Worm (Caenorhabditis elegans): ENCODE results near the gene mesp-1.
A peak's percentile ranks its signal among the peaks of the same experiment; 100 is the strongest.

mesp-1 gene

DNA sequence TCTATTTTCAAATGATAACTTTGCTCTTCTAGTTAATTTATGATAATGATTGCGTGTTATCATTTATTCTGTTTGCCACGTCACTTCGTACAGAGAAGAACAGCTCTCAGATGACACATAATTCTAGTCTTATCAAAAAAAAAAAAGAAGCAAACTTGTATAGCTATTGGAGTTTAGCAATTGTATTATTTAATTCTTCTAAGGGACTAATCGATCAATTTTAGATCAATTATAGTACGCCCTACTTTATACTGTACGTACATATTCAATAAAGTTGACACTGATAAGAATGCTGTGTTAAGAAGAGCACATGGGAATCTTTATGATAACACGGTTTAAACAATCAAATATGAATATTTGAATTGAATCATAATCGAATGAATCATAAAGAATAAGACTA is 43.2 kb downstream of the mesp-1 start:
- TF ChIP-seq fos-1 (tag; optimal IDR thresholded peaks at IDR 0.05), result peak; percentile 94
- TF ChIP-seq lin-39 (tag; optimal IDR thresholded peaks at IDR 0.05), result no peak
- peak; percentile 19 for TF ChIP-seq sma-9 (GFP tag; optimal IDR thresholded peaks at IDR 0.05)
- no peak for TF ChIP-seq sma-9 (tag; optimal IDR thresholded peaks at IDR 0.05)
- no peak for TF ChIP-seq blmp-1 (tag; optimal IDR thresholded peaks at IDR 0.05; ENCODE audit: insufficient read depth)
- TF ChIP-seq ztf-1 (GFP tag; conservative IDR thresholded peaks at IDR 0.05), result no peak
- no peak for TF ChIP-seq zag-1 (tag; optimal IDR thresholded peaks at IDR 0.05)
- no peak for TF ChIP-seq aly-2 (tag; optimal IDR thresholded peaks at IDR 0.05)
- TF ChIP-seq F13H6.1 (tag; optimal IDR thresholded peaks at IDR 0.05), result no peak
- TF ChIP-seq ZK546.5 (tag; optimal IDR thresholded peaks at IDR 0.05), result no peak
- TF ChIP-seq nhr-77 (tag; optimal IDR thresholded peaks at IDR 0.05), result no peak
- TF ChIP-seq nhr-6 (tag; optimal IDR thresholded peaks at IDR 0.05), result no peak
- TF ChIP-seq crh-2 (tag; optimal IDR thresholded peaks at IDR 0.05), result peak; percentile 65
- no peak for TF ChIP-seq elt-3 (tag; optimal IDR thresholded peaks at IDR 0.05)
